Worm (Caenorhabditis elegans): Measurements from ENCODE around the gene wht-3.

wht-3 gene

ce11 chrIII:4151548-4152104, at the start of gene wht-3, which contains the start of gene har-1:
TSS of gene wht-3 (minus strand) at chrIII:4151598.
TSS of gene har-1 (plus strand) at chrIII:4152054.
- TF ChIP-seq him-1 (tag; optimal IDR thresholded peaks at IDR 0.05) (no peak), dao-5 (tag; optimal IDR thresholded peaks at IDR 0.05) (no peak), W03F9.2 (tag; optimal IDR thresholded peaks at IDR 0.05) (no peak)

ce11 chrIII:4196988-4197384, 45.6 kb upstream of the wht-3 start, which contains the start of gene asd-1:
TSS of gene asd-1 (plus strand) at chrIII:4197285.
- TF ChIP-seq him-1 (tag; optimal IDR thresholded peaks at IDR 0.05) = no peak
- no peak for TF ChIP-seq dao-5 (tag; optimal IDR thresholded peaks at IDR 0.05)
- no peak for TF ChIP-seq W03F9.2 (tag; optimal IDR thresholded peaks at IDR 0.05)

- TF ChIP-seq dao-5 (tag; optimal IDR thresholded peaks at IDR 0.05) = no peak
- peak; percentile 7 for TF ChIP-seq W03F9.2 (tag; optimal IDR thresholded peaks at IDR 0.05)
- no peak for TF ChIP-seq him-1 (tag; optimal IDR thresholded peaks at IDR 0.05)
Measured at ce11 chrIII:4196301-4196987, 45.0 kb upstream of the wht-3 start.

ce11 chrIII:4195306-4196008, 44.1 kb upstream of the wht-3 start:
- TF ChIP-seq W03F9.2 (tag; optimal IDR thresholded peaks at IDR 0.05) (peak; percentile 2), him-1 (tag; optimal IDR thresholded peaks at IDR 0.05) (peak; percentile 51), dao-5 (tag; optimal IDR thresholded peaks at IDR 0.05) (peak; percentile 58)

ce11 chrIII:4194349-4195110, 43.1 kb upstream of the wht-3 start:
- TF ChIP-seq W03F9.2 (tag; optimal IDR thresholded peaks at IDR 0.05) (no peak), him-1 (tag; optimal IDR thresholded peaks at IDR 0.05) (no peak), dao-5 (tag; optimal IDR thresholded peaks at IDR 0.05) (no peak)

- peak; percentile 63 for TF ChIP-seq him-1 (tag; optimal IDR thresholded peaks at IDR 0.05)
- TF ChIP-seq dao-5 (tag; optimal IDR thresholded peaks at IDR 0.05) = no peak
- TF ChIP-seq W03F9.2 (tag; optimal IDR thresholded peaks at IDR 0.05) = peak; percentile 84
Measured at ce11 chrIII:4193659-4194103, 42.3 kb upstream of the wht-3 start, which contains the start of gene xbp-1. TSS of gene xbp-1 (plus strand) at chrIII:4193809.

- TF ChIP-seq dao-5 (tag; optimal IDR thresholded peaks at IDR 0.05) (no peak), W03F9.2 (tag; optimal IDR thresholded peaks at IDR 0.05) (peak; percentile 30)
Measured at ce11 chrIII:4191091-4191638, 39.8 kb upstream of the wht-3 start, which contains the start of gene dnj-16. TSS of gene dnj-16 (plus strand) at chrIII:4191141.

ce11 chrIII:4190241-4190640, 38.8 kb upstream of the wht-3 start, which contains the start of gene spp-28:
TSS of gene spp-28 (minus strand) at chrIII:4190341.
- no peak for TF ChIP-seq him-1 (tag; optimal IDR thresholded peaks at IDR 0.05)
- TF ChIP-seq W03F9.2 (tag; optimal IDR thresholded peaks at IDR 0.05) = no peak
- no peak for TF ChIP-seq dao-5 (tag; optimal IDR thresholded peaks at IDR 0.05)

ce11 chrIII:4189602-4190001, 38.2 kb upstream of the wht-3 start:
- no peak for TF ChIP-seq him-1 (tag; optimal IDR thresholded peaks at IDR 0.05)
- TF ChIP-seq dao-5 (tag; optimal IDR thresholded peaks at IDR 0.05) = no peak
- no peak for TF ChIP-seq W03F9.2 (tag; optimal IDR thresholded peaks at IDR 0.05)

- TF ChIP-seq dao-5 (tag; optimal IDR thresholded peaks at IDR 0.05) (no peak), W03F9.2 (tag; optimal IDR thresholded peaks at IDR 0.05) (no peak), him-1 (tag; optimal IDR thresholded peaks at IDR 0.05) (no peak)
Measured at ce11 chrIII:4187845-4188244, 36.4 kb upstream of the wht-3 start, which contains the start of gene R74.2. TSS of gene R74.2 (plus strand) at chrIII:4188160.

- TF ChIP-seq him-1 (tag; optimal IDR thresholded peaks at IDR 0.05) (no peak), dao-5 (tag; optimal IDR thresholded peaks at IDR 0.05) (no peak), W03F9.2 (tag; optimal IDR thresholded peaks at IDR 0.05) (no peak)
Measured at ce11 chrIII:4186751-4187309, 35.4 kb upstream of the wht-3 start, which contains the start of gene lars-1. TSS of gene lars-1 (minus strand) at chrIII:4186801.

ce11 chrIII:4181338-4181737, 29.9 kb upstream of the wht-3 start, which contains the start of gene C16C10.1:
TSS of gene C16C10.1 (minus strand) at chrIII:4181438.
- TF ChIP-seq him-1 (tag; optimal IDR thresholded peaks at IDR 0.05) (no peak), W03F9.2 (tag; optimal IDR thresholded peaks at IDR 0.05) (no peak), dao-5 (tag; optimal IDR thresholded peaks at IDR 0.05) (no peak)
